Worm (Caenorhabditis elegans): ENCODE results near the gene gon-1.
A peak's percentile ranks its signal among the peaks of the same experiment; 100 is the strongest.

Gene gon-1

DNA sequence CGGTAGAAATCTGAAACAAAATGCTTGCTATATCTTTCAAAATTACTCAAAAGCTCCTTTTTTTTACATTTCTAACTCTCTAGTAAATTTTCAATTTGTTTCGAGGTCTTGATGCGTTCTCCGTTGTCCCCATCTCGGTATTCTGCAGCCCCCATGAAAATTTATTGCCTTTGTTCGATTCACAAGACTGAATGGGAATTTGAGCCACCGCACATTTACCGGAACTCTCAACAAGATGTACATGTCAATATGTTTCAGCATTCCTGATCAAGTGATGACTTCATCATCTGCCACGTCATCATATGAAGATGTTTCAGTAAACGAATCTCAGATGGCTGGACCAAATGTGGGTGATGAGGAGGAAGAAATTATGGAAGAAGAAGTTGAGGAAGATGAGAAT lies 32.8 kb downstream of the gon-1 start:
- TF ChIP-seq vab-7 (GFP tag; IDR thresholded peaks at IDR 0.05) (no peak), aha-1 (tag) (peak; percentile 94), nhr-237 (tag; optimal IDR thresholded peaks at IDR 0.05) (no peak), D1046.2 (GFP tag; IDR thresholded peaks at IDR 0.05) (no peak), unc-62 (GFP tag; optimal IDR thresholded peaks at IDR 0.05 in 1 of 2) (peak in 1 of 2 experiments; percentile 82), unc-62 (tag; optimal IDR thresholded peaks at IDR 0.05) (no peak), spr-1 (tag; optimal IDR thresholded peaks at IDR 0.05) (no peak), dmd-8 (GFP tag; IDR thresholded peaks at IDR 0.05) (no peak), ceh-82 (tag; optimal IDR thresholded peaks at IDR 0.05) (no peak), nhr-42 (GFP tag; IDR thresholded peaks at IDR 0.05) (no peak), ceh-62 (tag; optimal IDR thresholded peaks at IDR 0.05) (no peak)

DNA sequence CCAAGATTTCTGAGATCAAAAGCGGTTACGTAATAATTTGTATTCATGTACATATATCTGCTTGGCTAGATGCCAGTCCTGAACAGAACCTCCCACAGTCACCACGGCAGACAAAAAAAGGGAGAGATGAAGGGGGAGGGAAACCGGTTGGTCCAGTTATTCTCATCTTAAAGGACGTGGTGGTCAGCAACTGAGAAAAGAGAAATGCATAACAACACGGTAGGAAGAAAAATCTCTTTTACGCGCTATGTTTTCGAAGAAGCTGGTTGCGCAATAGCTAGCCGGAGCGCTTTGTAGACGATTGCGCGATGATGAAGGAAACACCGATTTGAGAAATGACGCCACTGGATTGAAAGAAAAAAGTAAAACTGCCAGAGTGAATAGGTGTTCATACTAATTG lies 35.2 kb downstream of the gon-1 start:
- peak; percentile 1 for TF ChIP-seq nhr-28 (tag; optimal IDR thresholded peaks at IDR 0.05)
- TF ChIP-seq ama-1 (optimal IDR thresholded peaks at IDR 0.05): no peak
- no peak for TF ChIP-seq saeg-2 (GFP tag; IDR thresholded peaks at IDR 0.05)
- no peak for TF ChIP-seq zfp-3 (GFP tag; conservative IDR thresholded peaks at IDR 0.05)
- TF ChIP-seq lin-29 (GFP tag; IDR thresholded peaks at IDR 0.05): no peak
- TF ChIP-seq zip-2 (tag; optimal IDR thresholded peaks at IDR 0.05): no peak
- TF ChIP-seq hif-1 (tag; optimal IDR thresholded peaks at IDR 0.05): no peak
- TF ChIP-seq arid-1 (GFP tag; conservative IDR thresholded peaks at IDR 0.05): no peak
- no peak for TF ChIP-seq vab-7 (GFP tag; IDR thresholded peaks at IDR 0.05)
- peak in 1 of 2 experiments; percentile 7 for TF ChIP-seq mdl-1 (tag; optimal IDR thresholded peaks at IDR 0.05)
- TF ChIP-seq dve-1 (tag; optimal IDR thresholded peaks at IDR 0.05; ENCODE audit: insufficient read depth): no peak
- TF ChIP-seq fkh-10 (GFP tag; optimal IDR thresholded peaks at IDR 0.05): no peak
- no peak for TF ChIP-seq spr-3 (GFP tag; optimal IDR thresholded peaks at IDR 0.05)
- TF ChIP-seq nhr-111 (GFP tag; optimal IDR thresholded peaks at IDR 0.05): no peak
- no peak for TF ChIP-seq dmd-9 (GFP tag; IDR thresholded peaks at IDR 0.05)
- TF ChIP-seq mdt-29 (GFP tag; IDR thresholded peaks at IDR 0.05): no peak
- TF ChIP-seq ZK337.2 (GFP tag; IDR thresholded peaks at IDR 0.05): no peak
- TF ChIP-seq hlh-11 (tag; optimal IDR thresholded peaks at IDR 0.05): peak; percentile 37
- TF ChIP-seq mxl-3 (GFP tag; optimal IDR thresholded peaks at IDR 0.05): peak; percentile 46
- no peak for TF ChIP-seq F26F4.8 (GFP tag; conservative IDR thresholded peaks at IDR 0.05)
- no peak for TF ChIP-seq hmg-1.1 (GFP tag; IDR thresholded peaks at IDR 0.05)

DNA sequence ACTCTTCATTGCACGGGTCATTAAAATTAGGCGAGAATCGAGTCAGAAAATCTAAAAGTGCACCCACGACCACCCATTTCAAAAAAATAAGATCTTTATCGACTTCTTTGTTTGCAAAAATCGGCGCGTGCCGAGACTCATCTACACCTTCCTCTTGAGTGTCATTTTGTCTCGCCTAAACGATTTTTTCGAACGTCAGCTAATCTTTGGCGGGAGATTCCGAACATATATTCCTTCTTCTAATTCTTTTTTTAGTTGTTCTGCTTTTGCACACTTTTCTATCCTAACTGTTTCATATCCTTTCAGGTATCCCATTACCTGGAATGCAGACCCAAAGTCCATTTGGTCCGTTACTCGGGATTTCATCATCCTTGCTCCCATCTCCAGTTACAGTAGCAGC lies 37.0 kb downstream of the gon-1 start, which contains the start of gene bed-3:
Gene bed-3 (plus strand): TSS at position 301 of the 400 bp plus-strand sequence.
- no peak for TF ChIP-seq ces-1 (GFP tag; optimal IDR thresholded peaks at IDR 0.05)
- no peak for TF ChIP-seq php-3 (GFP tag; IDR thresholded peaks at IDR 0.05)
- no peak for TF ChIP-seq pha-4 (GFP tag; IDR thresholded peaks at IDR 0.05)
- no peak for TF ChIP-seq pha-4 (tag; optimal IDR thresholded peaks at IDR 0.05)
- no peak for TF ChIP-seq Y5F2A.4 (GFP tag; optimal IDR thresholded peaks at IDR 0.05)
- no peak for TF ChIP-seq T20F7.1 (GFP tag; optimal IDR thresholded peaks at IDR 0.05)
- no peak for TF ChIP-seq nhr-76 (tag; optimal IDR thresholded peaks at IDR 0.05)
- TF ChIP-seq lin-15B (tag; optimal IDR thresholded peaks at IDR 0.05): no peak
- TF ChIP-seq hlh-11 (tag; optimal IDR thresholded peaks at IDR 0.05): no peak
- TF ChIP-seq zfp-3 (GFP tag; conservative IDR thresholded peaks at IDR 0.05): no peak
- TF ChIP-seq vab-7 (GFP tag; IDR thresholded peaks at IDR 0.05): no peak
- no peak for TF ChIP-seq Y105C5A.15 (GFP tag; IDR thresholded peaks at IDR 0.05)
- TF ChIP-seq dmd-9 (GFP tag; IDR thresholded peaks at IDR 0.05): no peak
- TF ChIP-seq mdl-1 (tag; optimal IDR thresholded peaks at IDR 0.05): no peak
- no peak for TF ChIP-seq set-16 (GFP tag; IDR thresholded peaks at IDR 0.05)
- TF ChIP-seq ztf-7 (tag; optimal IDR thresholded peaks at IDR 0.05): no peak
- TF ChIP-seq gei-8 (GFP tag; optimal IDR thresholded peaks at IDR 0.05): no peak
- no peak for TF ChIP-seq snpc-1.2 (GFP tag; IDR thresholded peaks at IDR 0.05)
- TF ChIP-seq lim-7 (GFP tag; IDR thresholded peaks at IDR 0.05): no peak
- TF ChIP-seq zip-11 (GFP tag; IDR thresholded peaks at IDR 0.05): no peak
